Worm (Caenorhabditis elegans) whole organism, L4 larva: ENCODE data around the gene cest-9.2.

Source experiments
- D1046.2 ChIP-seq: fragments of 200-800 bp; sonication (Bioruptor generic); IDR thresholded peaks from 2 replicates; pipeline ENCODE4 v1.3.6; 2022; ENCODE audit warnings: missing genetic modification characterization, missing compliant biosample characterization
- F10B5.3 ChIP-seq: sonication (generic microtip); optimal IDR thresholded peaks from 2 replicates; lab custom pipeline; 2016; ENCODE audit warnings: mild to moderate bottlenecking, missing genetic modification characterization, missing compliant biosample characterization
- ama-1 ChIP-seq: fragments of 150-350 bp; optimal IDR thresholded peaks from 2 replicates; lab custom pipeline; 2014; ENCODE audit warnings: inconsistent platforms, mixed read lengths
- dmd-8 ChIP-seq: fragments of 200-800 bp; sonication (Bioruptor generic); IDR thresholded peaks from 2 replicates; pipeline ENCODE4 v1.3.6; 2022; ENCODE audit warnings: missing genetic modification characterization, missing compliant biosample characterization
- lin-39 ChIP-seq: fragments of 150-350 bp; optimal IDR thresholded peaks from 2 replicates; lab custom pipeline; 2014; ENCODE audit warnings: missing biosample characterization, missing genetic modification reagents, missing genetic modification characterization
- mep-1 ChIP-seq: fragments of 150-350 bp; sonication (generic microtip); optimal IDR thresholded peaks from 3 replicates; lab custom pipeline; 2014; ENCODE audit warnings: missing biosample characterization, missing genetic modification characterization
- nhr-25 ChIP-seq: sonication (generic microtip); optimal IDR thresholded peaks from 2 replicates; lab custom pipeline; 2017; ENCODE audit warnings: missing genetic modification characterization, mild to moderate bottlenecking, missing compliant biosample characterization, antibody characterized with exemption, moderate library complexity, borderline replicate concordance; ENCODE audit not compliant: insufficient read depth
- skn-1 ChIP-seq: fragments of 150-350 bp; optimal IDR thresholded peaks from 2 replicates; lab custom pipeline; 2014; ENCODE audit warnings: missing biosample characterization, missing genetic modification characterization
- snpc-4 ChIP-seq: fragments of 150-350 bp; optimal IDR thresholded peaks from 2 replicates; lab custom pipeline; 2014; ENCODE audit warnings: missing biosample characterization, missing genetic modification characterization
- unc-62 ChIP-seq, 3 experiments: fragments of 150-350 bp in 1 of 3; sonication (generic microtip); optimal IDR thresholded peaks in 2 of 3; peaks in 1 of 3; 1 replicate in 1 of 3; 2 replicates in 2 of 3; lab custom pipeline; 2014 to 2017; ENCODE audit warnings: missing biosample characterization in 3 of 3, missing genetic modification characterization in 3 of 3, missing genetic modification reagents in 3 of 3, missing genotype in 1 of 3

ce11 chrX:12221817-12222216, at the start of gene cest-9.2:
- TF ChIP-seq snpc-4 (tag; lab: Kevin White, UChicago) (no peak), dmd-8 (no peak), unc-62 (GFP tag; optimal IDR thresholded peaks at IDR 0.05 in 1 of 2; lab: Kevin White, UChicago) (no peak), unc-62 (tag; optimal IDR thresholded peaks at IDR 0.05; lab: Kevin White, UChicago) (no peak), D1046.2 (GFP tag; lab: Robert Waterston, UW) (no peak), nhr-25 (no peak), lin-39 (tag; lab: Kevin White, UChicago) (no peak), F10B5.3 (tag; lab: Kevin White, UChicago) (no peak), skn-1 (tag; lab: Kevin White, UChicago) (no peak), ama-1 (no peak), mep-1 (tag; lab: Kevin White, UChicago) (no peak)
